Worm (Caenorhabditis elegans) whole organism, young adult: ENCODE data around the gene R11D1.4.

Experiments
- D2030.7 ChIP-seq: fragments of 200-800 bp; sonication (Bioruptor generic); IDR thresholded peaks from 2 replicates; pipeline ENCODE4 v1.3.6; 2022; ENCODE audit warnings: missing genetic modification reagents, missing genetic modification characterization, missing compliant biosample characterization
- F23B12.7 ChIP-seq: sonication (generic microtip); optimal IDR thresholded peaks from 2 replicates; lab custom pipeline; 2017; ENCODE audit warnings: missing genetic modification characterization, mild to moderate bottlenecking, missing compliant biosample characterization, antibody characterized with exemption, moderate library complexity; ENCODE audit not compliant: insufficient read depth
- F33H1.4 ChIP-seq: fragments of 200-800 bp; sonication (Bioruptor generic); IDR thresholded peaks from 2 replicates; pipeline ENCODE4 v1.3.6; 2022; ENCODE audit warnings: missing genetic modification reagents, missing genetic modification characterization, missing compliant biosample characterization
- F37B4.10 ChIP-seq: fragments of 200-800 bp; sonication (Bioruptor generic); IDR thresholded peaks from 2 replicates; pipeline ENCODE4 v1.3.6; 2022; ENCODE audit warnings: missing genetic modification characterization, missing compliant biosample characterization
- F57A8.1 ChIP-seq: fragments of 200-800 bp; sonication (Bioruptor generic); optimal IDR thresholded peaks from 2 replicates; lab custom pipeline; 2018; ENCODE audit warnings: mild to moderate bottlenecking, missing genetic modification characterization, moderate library complexity, missing compliant biosample characterization
- K12H6.12 ChIP-seq: fragments of 200-800 bp; sonication (Bioruptor generic); optimal IDR thresholded peaks from 2 replicates; lab custom pipeline; 2018; ENCODE audit warnings: mild to moderate bottlenecking, missing genetic modification characterization, missing compliant biosample characterization
- Y53F4B.3 ChIP-seq: fragments of 200-800 bp; sonication (Bioruptor generic); IDR thresholded peaks from 2 replicates; pipeline ENCODE4 v1.3.6; 2022; ENCODE audit warnings: missing genetic modification reagents, missing genetic modification characterization, missing compliant biosample characterization
- Y56A3A.18 ChIP-seq: fragments of 200-800 bp; sonication (Bioruptor generic); IDR thresholded peaks from 2 replicates; pipeline ENCODE4 v1.3.6; 2022; ENCODE audit warnings: missing genetic modification reagents, missing genetic modification characterization, missing compliant biosample characterization
- Y67H2A.10 ChIP-seq: fragments of 200-800 bp; sonication (Bioruptor generic); conservative IDR thresholded peaks from 2 replicates; pipeline ENCODE4 v1.3.6; 2022; ENCODE audit warnings: missing genetic modification reagents, missing genetic modification characterization, missing compliant biosample characterization
- ama-1 ChIP-seq, 3 experiments: fragments of 150-350 bp in 1 of 3; sonication (generic microtip) in 2 of 3; optimal IDR thresholded peaks; 2 replicates each; lab custom pipeline; 2014 to 2018; ENCODE audit warnings: missing biosample characterization in 2 of 3, missing genetic modification characterization in 2 of 3, missing genetic modification reagents in 2 of 3
- aptf-2 ChIP-seq: fragments of 200-800 bp; sonication (Bioruptor generic); conservative IDR thresholded peaks from 2 replicates; pipeline ENCODE4 v1.3.6; 2022; ENCODE audit warnings: missing genetic modification reagents, missing genetic modification characterization, missing compliant biosample characterization
- attf-5 ChIP-seq: fragments of 200-800 bp; sonication (Bioruptor generic); optimal IDR thresholded peaks from 2 replicates; lab custom pipeline; 2018; ENCODE audit warnings: mild to moderate bottlenecking, missing genetic modification characterization, missing compliant biosample characterization
- ccch-3 ChIP-seq: fragments of 200-800 bp; sonication (Bioruptor generic); optimal IDR thresholded peaks from 2 replicates; lab custom pipeline; 2018; ENCODE audit warnings: mild to moderate bottlenecking, missing genetic modification characterization, missing compliant biosample characterization
- cebp-1 ChIP-seq, 2 experiments: fragments of 200-800 bp in 1 of 2; sonication (Bioruptor generic) in 1 of 2; sonication (generic microtip) in 1 of 2; IDR thresholded peaks in 1 of 2; optimal IDR thresholded peaks in 1 of 2; 2 replicates each; pipeline versions ENCODE4 v1.3.6 to Lab custom; 2017 to 2022; ENCODE audit warnings: missing compliant biosample characterization in 2 of 2, missing genetic modification characterization in 2 of 2, mild to moderate bottlenecking in 1 of 2, missing genetic modification reagents in 1 of 2, moderate library complexity in 1 of 2
- ceh-91 ChIP-seq: fragments of 200-800 bp; sonication (Bioruptor generic); IDR thresholded peaks from 2 replicates; pipeline ENCODE4 v1.3.6; 2022; ENCODE audit warnings: missing genetic modification reagents, missing genetic modification characterization, missing compliant biosample characterization
- chd-7 ChIP-seq: sonication (generic microtip); optimal IDR thresholded peaks from 2 replicates; lab custom pipeline; 2016; ENCODE audit warnings: mild to moderate bottlenecking, missing genetic modification characterization, moderate library complexity, missing compliant biosample characterization
- dox-1 ChIP-seq: fragments of 200-800 bp; sonication (Bioruptor generic); IDR thresholded peaks from 2 replicates; pipeline ENCODE4 v1.3.6; 2022; ENCODE audit warnings: missing genetic modification reagents, missing genetic modification characterization, missing compliant biosample characterization
- dpl-1 ChIP-seq: fragments of 150-350 bp; optimal IDR thresholded peaks from 2 replicates; lab custom pipeline; 2014; ENCODE audit warnings: missing biosample characterization, missing genetic modification reagents, missing genetic modification characterization
- egrh-3 ChIP-seq: fragments of 200-800 bp; sonication (Bioruptor generic); IDR thresholded peaks from 2 replicates; pipeline ENCODE4 v1.3.6; 2022; ENCODE audit warnings: missing genetic modification reagents, missing genetic modification characterization, missing compliant biosample characterization
- ekl-4 ChIP-seq: fragments of 200-800 bp; sonication (Bioruptor generic); IDR thresholded peaks from 2 replicates; pipeline ENCODE4 v1.3.6; 2022; ENCODE audit warnings: missing genetic modification reagents, missing genetic modification characterization, missing compliant biosample characterization
- hmg-1.2 ChIP-seq: fragments of 200-800 bp; sonication (Bioruptor generic); IDR thresholded peaks from 2 replicates; pipeline ENCODE4 v1.3.6; 2022; ENCODE audit warnings: missing genetic modification reagents, missing genetic modification characterization, missing compliant biosample characterization
- let-526 ChIP-seq: fragments of 200-800 bp; sonication (Bioruptor generic); IDR thresholded peaks from 2 replicates; pipeline ENCODE4 v1.3.6; 2022; ENCODE audit warnings: missing genetic modification reagents, missing genetic modification characterization, missing compliant biosample characterization
- let-607 ChIP-seq, 2 experiments: fragments of 200-800 bp in 1 of 2; sonication (Bioruptor generic) in 1 of 2; sonication (generic microtip) in 1 of 2; optimal IDR thresholded peaks; 2 replicates each; lab custom pipeline; 2016 to 2018; ENCODE audit warnings: mild to moderate bottlenecking in 2 of 2, missing compliant biosample characterization in 2 of 2, missing genetic modification characterization in 2 of 2, moderate library complexity in 2 of 2, missing genotype in 1 of 2
- lin-26 ChIP-seq: fragments of 200-800 bp; sonication (Bioruptor generic); IDR thresholded peaks from 2 replicates; pipeline ENCODE4 v1.3.6; 2022; ENCODE audit warnings: missing genetic modification reagents, missing genetic modification characterization, missing compliant biosample characterization
- lsl-1 ChIP-seq: fragments of 200-800 bp; sonication (Bioruptor generic); optimal IDR thresholded peaks from 2 replicates; lab custom pipeline; 2018; ENCODE audit warnings: mild to moderate bottlenecking, missing genetic modification characterization, moderate library complexity, missing compliant biosample characterization
- madf-3 ChIP-seq: fragments of 200-800 bp; sonication (Bioruptor generic); IDR thresholded peaks from 2 replicates; pipeline ENCODE4 v1.3.6; 2022; ENCODE audit warnings: missing genetic modification reagents, missing genetic modification characterization, missing compliant biosample characterization
- madf-6 ChIP-seq: fragments of 200-800 bp; sonication (Bioruptor generic); IDR thresholded peaks from 2 replicates; pipeline ENCODE4 v1.3.6; 2022; ENCODE audit warnings: missing genetic modification reagents, missing genetic modification characterization, missing compliant biosample characterization
- madf-8 ChIP-seq: fragments of 200-800 bp; sonication (Bioruptor generic); conservative IDR thresholded peaks from 2 replicates; pipeline ENCODE4 v1.3.6; 2022; ENCODE audit warnings: missing genetic modification reagents, missing genetic modification characterization, missing compliant biosample characterization
- mcd-1 ChIP-seq: fragments of 200-800 bp; sonication (Bioruptor generic); IDR thresholded peaks from 2 replicates; pipeline ENCODE4 v1.3.6; 2022; ENCODE audit warnings: missing genetic modification reagents, missing genetic modification characterization, missing compliant biosample characterization
- mes-4 ChIP-seq: sonication (generic microtip); optimal IDR thresholded peaks from 2 replicates; lab custom pipeline; 2016; ENCODE audit warnings: missing genotype, missing genetic modification characterization, missing compliant biosample characterization
- nfya-1 ChIP-seq: sonication (generic microtip); optimal IDR thresholded peaks from 2 replicates; lab custom pipeline; 2017; ENCODE audit warnings: antibody characterized with exemption, missing compliant biosample characterization, missing genetic modification characterization, borderline replicate concordance; ENCODE audit not compliant: insufficient read depth
- nhr-80 ChIP-seq: sonication (generic microtip); optimal IDR thresholded peaks from 2 replicates; lab custom pipeline; 2016; ENCODE audit warnings: missing genetic modification characterization, missing compliant biosample characterization
- pha-4 ChIP-seq: fragments of 150-350 bp; sonication (generic microtip); optimal IDR thresholded peaks from 2 replicates; lab custom pipeline; 2014; ENCODE audit warnings: missing biosample characterization, missing genetic modification reagents, missing genetic modification characterization
- rec-8 ChIP-seq, 2 experiments: sonication (generic microtip); optimal IDR thresholded peaks; 2 replicates each; lab custom pipeline; 2016; ENCODE audit warnings: mild to moderate bottlenecking in 2 of 2, missing genetic modification characterization in 2 of 2, missing genetic modification reagents in 2 of 2, missing genotype in 2 of 2, missing biosample characterization in 1 of 2, missing compliant biosample characterization in 1 of 2, moderate library complexity in 1 of 2
- rpc-1 ChIP-seq, 2 experiments: fragments of 150-350 bp in 1 of 2; sonication (generic microtip) in 1 of 2; optimal IDR thresholded peaks; 2 replicates each; lab custom pipeline; 2014 to 2018; ENCODE audit warnings: missing biosample characterization in 1 of 2, missing genetic modification characterization in 1 of 2, missing genetic modification reagents in 1 of 2, missing genotype in 1 of 2
- snpc-1.3 ChIP-seq: sonication (generic microtip); optimal IDR thresholded peaks from 2 replicates; lab custom pipeline; 2017; ENCODE audit warnings: missing genetic modification characterization, mild to moderate bottlenecking, missing compliant biosample characterization, antibody characterized with exemption, moderate library complexity, missing genotype, missing genetic modification reagents; ENCODE audit not compliant: insufficient read depth
- snpc-3.4 ChIP-seq: sonication (generic microtip); optimal IDR thresholded peaks from 2 replicates; lab custom pipeline; 2017; ENCODE audit warnings: missing genetic modification characterization, mild to moderate bottlenecking, missing compliant biosample characterization, antibody characterized with exemption, moderate library complexity, missing genotype, missing genetic modification reagents
- somi-1 ChIP-seq: fragments of 200-800 bp; sonication (Bioruptor generic); optimal IDR thresholded peaks from 2 replicates; lab custom pipeline; 2018; ENCODE audit warnings: mild to moderate bottlenecking, missing genetic modification characterization, missing compliant biosample characterization
- tlf-1 ChIP-seq: fragments of 200-800 bp; sonication (Bioruptor generic); optimal IDR thresholded peaks from 2 replicates; lab custom pipeline; 2018; ENCODE audit warnings: mild to moderate bottlenecking, missing genetic modification characterization, missing compliant biosample characterization
- xnd-1 ChIP-seq: sonication (generic microtip); optimal IDR thresholded peaks from 2 replicates; lab custom pipeline; 2016; ENCODE audit warnings: missing genotype, missing genetic modification reagents, missing genetic modification characterization, missing compliant biosample characterization
- ztf-3 ChIP-seq: fragments of 200-800 bp; sonication (Bioruptor generic); optimal IDR thresholded peaks from 2 replicates; lab custom pipeline; 2018; ENCODE audit warnings: mild to moderate bottlenecking, missing genetic modification characterization, missing compliant biosample characterization
- ztf-6 ChIP-seq: fragments of 200-800 bp; sonication (Bioruptor generic); IDR thresholded peaks from 2 replicates; pipeline ENCODE4 v1.3.6; 2022; ENCODE audit warnings: missing genetic modification reagents, missing genetic modification characterization, missing compliant biosample characterization

Gene R11D1.4

DNA sequence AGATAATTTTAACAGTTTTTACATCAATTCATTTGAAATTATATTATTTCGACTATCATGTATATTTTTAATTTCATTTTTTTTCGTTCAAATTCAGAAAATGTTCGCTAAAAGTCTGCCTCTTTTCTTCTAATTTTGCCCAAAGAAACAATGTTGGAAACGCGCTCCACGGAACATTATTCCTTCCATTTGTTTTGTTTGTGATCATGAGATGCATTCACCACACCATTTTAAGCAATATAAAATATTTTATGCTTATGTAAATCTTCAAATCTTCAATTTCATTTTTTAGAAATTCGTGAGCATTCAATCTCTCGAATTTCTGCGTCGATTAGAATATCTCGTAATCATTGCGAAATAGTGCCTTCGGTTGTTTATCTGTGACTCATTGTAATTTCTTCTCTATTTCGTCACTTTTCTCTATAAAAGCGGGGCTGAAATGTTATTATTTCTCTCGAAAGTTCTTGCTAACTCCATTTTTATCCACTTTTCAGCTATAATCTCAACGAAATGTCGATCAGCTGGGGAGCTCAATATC is 16.6 kb downstream of the R11D1.4 start, which contains the start of gene istr-1:
TSS of gene istr-1 (plus strand) at position 495 of the 538 bp plus-strand sequence.
- TF ChIP-seq egrh-3: no peak
- peak; percentile 92 for TF ChIP-seq cebp-1 (GFP tag; IDR thresholded peaks at IDR 0.05; lab: Robert Waterston, UW)
- TF ChIP-seq cebp-1 (tag; optimal IDR thresholded peaks at IDR 0.05; lab: Kevin White, UChicago): peak; percentile 98
- TF ChIP-seq nhr-80 (tag; lab: Kevin White, UChicago): peak; percentile 23
- TF ChIP-seq mcd-1: 0 out of 2 replicates have a peak, but pooled peaks have one; percentile 29
- peak; percentile 44 for TF ChIP-seq attf-5

DNA sequence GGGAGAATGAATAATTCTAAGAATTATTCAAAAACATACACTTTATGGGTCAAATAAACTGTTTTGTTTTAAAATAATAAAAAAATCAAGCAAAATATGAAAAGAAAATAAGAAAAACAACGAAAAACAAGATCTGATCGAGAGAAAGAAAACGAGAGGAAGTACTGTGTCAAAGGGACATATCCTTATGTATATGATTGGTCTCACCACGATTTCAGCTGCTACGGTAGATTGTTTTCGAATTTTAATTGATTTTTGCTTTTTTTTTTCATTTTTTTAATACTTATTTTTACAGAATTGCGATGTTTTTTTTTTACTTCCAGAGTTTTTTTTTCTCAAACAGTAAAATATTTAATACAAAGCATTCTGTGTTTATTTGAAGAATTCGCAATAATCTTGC is 17.2 kb downstream of the R11D1.4 start:
- no peak for TF ChIP-seq Y53F4B.3 (GFP tag; lab: Robert Waterston, UW)
- no peak for TF ChIP-seq F57A8.1 (GFP tag; lab: Kevin White, UChicago)
- TF ChIP-seq lsl-1 (GFP tag; lab: Kevin White, UChicago): peak; percentile 93
- no peak for TF ChIP-seq lin-26 (GFP tag; lab: Robert Waterston, UW)
- TF ChIP-seq D2030.7 (GFP tag; lab: Robert Waterston, UW): peak; percentile 70
- peak; percentile 18 for TF ChIP-seq snpc-1.3 (tag; lab: Kevin White, UChicago)
- TF ChIP-seq somi-1 (GFP tag; lab: Kevin White, UChicago): no peak
- peak; percentile 35; the same call in 1 of the 2 replicates for TF ChIP-seq ceh-91
- no peak for TF ChIP-seq aptf-2 (GFP tag; lab: Robert Waterston, UW)
- no peak for TF ChIP-seq let-607 (tag; optimal IDR thresholded peaks at IDR 0.05; lab: Kevin White, UChicago)
- peak; percentile 87 for TF ChIP-seq madf-6
- TF ChIP-seq rpc-1 (optimal IDR thresholded peaks at IDR 0.05; lab: Kevin White, UChicago): no peak
- TF ChIP-seq rpc-1 (tag; optimal IDR thresholded peaks at IDR 0.05; lab: Kevin White, UChicago): no peak
- no peak for TF ChIP-seq ccch-3
- TF ChIP-seq attf-5: no peak
- no peak for TF ChIP-seq mes-4 (tag; lab: Kevin White, UChicago)
- no peak for TF ChIP-seq ztf-3
- TF ChIP-seq tlf-1 (GFP tag; lab: Kevin White, UChicago): no peak
- peak; percentile 63 for TF ChIP-seq madf-8 (GFP tag; lab: Robert Waterston, UW)
- peak; percentile 75 for TF ChIP-seq xnd-1
- no peak for TF ChIP-seq F37B4.10 (GFP tag; lab: Robert Waterston, UW)
- TF ChIP-seq snpc-3.4 (tag; lab: Kevin White, UChicago): peak; percentile 0
- TF ChIP-seq Y67H2A.10 (GFP tag; lab: Robert Waterston, UW): no peak
- no peak for TF ChIP-seq nfya-1
- TF ChIP-seq pha-4 (tag; lab: Kevin White, UChicago): no peak
- no peak for TF ChIP-seq mcd-1
- TF ChIP-seq rec-8 (tag; optimal IDR thresholded peaks at IDR 0.05; lab: Kevin White, UChicago): no peak
- no peak for TF ChIP-seq ekl-4 (GFP tag; lab: Robert Waterston, UW)
- no peak for TF ChIP-seq ztf-6 (GFP tag; lab: Robert Waterston, UW)
- TF ChIP-seq dox-1 (GFP tag; lab: Robert Waterston, UW): peak; percentile 40; the same call in 1 of the 2 replicates
- no peak for TF ChIP-seq ama-1 (optimal IDR thresholded peaks at IDR 0.05; lab: Kevin White, UChicago)
- no peak for TF ChIP-seq ama-1 (GFP tag; optimal IDR thresholded peaks at IDR 0.05; lab: Kevin White, UChicago)
- peak; percentile 91 for TF ChIP-seq F33H1.4 (GFP tag; lab: Robert Waterston, UW)
- no peak for TF ChIP-seq chd-7 (tag; lab: Kevin White, UChicago)
- no peak for TF ChIP-seq madf-3 (GFP tag; lab: Robert Waterston, UW)
- no peak for TF ChIP-seq F23B12.7 (tag; lab: Kevin White, UChicago)
- TF ChIP-seq Y56A3A.18 (GFP tag; lab: Robert Waterston, UW): no peak
- no peak for TF ChIP-seq let-526
- no peak for TF ChIP-seq hmg-1.2 (GFP tag; lab: Robert Waterston, UW)
- TF ChIP-seq dpl-1 (GFP tag; lab: Kevin White, UChicago): no peak
- no peak for TF ChIP-seq K12H6.12 (tag; lab: Kevin White, UChicago)
- TF ChIP-seq, all 124 proteins: peak for 10
